Fruit fly (Drosophila melanogaster) whole organism: ENCODE results near the gene CG17159.

ENCODE experiments used
- CG8478 ChIP-seq: fragments of >200 bp; optimal IDR thresholded peaks from 2 replicates; lab custom pipeline; 2018; ENCODE audit warnings: inconsistent platforms
- Dll ChIP-seq: fragments of >200 bp; optimal IDR thresholded peaks from 2 replicates; lab custom pipeline; 2017
- EcR ChIP-seq, 2 experiments: fragments of >200 bp; optimal IDR thresholded peaks; 2 replicates each; lab custom pipeline; 2017; ENCODE audit warnings: missing biosample characterization in 2 of 2, missing genetic modification characterization in 2 of 2, missing genetic modification reagents in 2 of 2
- pan ChIP-seq: fragments of >200 bp; optimal IDR thresholded peaks from 2 replicates; lab custom pipeline; 2017
- psq ChIP-seq: fragments of >200 bp; optimal IDR thresholded peaks from 2 replicates; lab custom pipeline; 2017
- usp ChIP-seq: fragments of >200 bp; optimal IDR thresholded peaks from 2 replicates; lab custom pipeline; 2017; ENCODE audit warnings: missing biosample characterization, missing genetic modification characterization, mixed read lengths

The CG17159 gene

DNA sequence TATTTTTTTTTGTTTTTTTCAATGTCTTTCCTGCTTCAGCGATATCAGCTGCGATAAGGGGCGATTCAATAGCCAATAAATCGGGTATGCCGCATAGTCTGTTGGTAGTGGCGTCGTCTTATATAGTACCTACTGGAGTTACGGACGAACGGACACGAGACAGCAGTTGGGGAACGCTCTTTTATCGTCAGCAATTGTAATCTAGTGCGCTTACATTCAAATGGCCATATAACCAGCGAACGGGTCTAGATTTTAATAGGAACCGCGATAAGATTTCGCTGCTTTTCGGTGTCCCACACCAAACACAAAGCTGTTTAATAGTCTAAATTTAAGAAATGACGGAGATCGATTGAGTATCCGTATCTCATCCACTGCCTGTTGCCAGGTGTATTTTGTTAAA lies 19.0 kb downstream of the CG17159 start:
- TF ChIP-seq usp (GFP tag; lab: Kevin White, UChicago) (no peak), EcR (GFP tag; optimal IDR thresholded peaks at IDR 0.05; lab: Kevin White, UChicago) (no peak), psq (lab: Kevin White, UChicago) (no peak), pan (lab: Kevin White, UChicago) (no peak), Dll (no peak), CG8478 (lab: Kevin White, UChicago) (no peak)

DNA sequence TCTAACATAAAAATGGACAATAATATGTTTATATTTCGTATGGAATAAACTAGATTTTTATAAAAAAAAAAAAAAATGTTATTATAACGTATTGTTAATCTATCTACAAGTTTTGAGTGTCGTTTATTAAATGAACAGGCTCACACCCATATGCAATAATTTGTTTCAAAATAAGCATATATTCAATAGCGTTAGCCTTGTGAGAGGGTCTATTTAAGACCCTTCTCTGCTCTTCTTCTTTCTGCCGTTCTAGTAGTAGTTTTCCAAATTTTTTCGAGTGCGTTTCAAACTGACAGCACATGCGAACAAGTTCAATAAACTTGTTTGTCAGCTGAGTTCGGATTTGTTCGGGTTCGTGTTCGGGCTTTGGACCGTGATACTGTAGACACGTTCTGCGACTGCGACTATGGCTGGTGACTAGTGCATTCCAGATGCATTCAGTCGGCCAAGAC lies 21.2 kb downstream of the CG17159 start:
- no peak for TF ChIP-seq Dll
- no peak for TF ChIP-seq CG8478 (lab: Kevin White, UChicago)
- no peak for TF ChIP-seq pan (lab: Kevin White, UChicago)
- TF ChIP-seq psq (lab: Kevin White, UChicago), result no peak
- TF ChIP-seq usp (GFP tag; lab: Kevin White, UChicago), result no peak
- TF ChIP-seq EcR (GFP tag; optimal IDR thresholded peaks at IDR 0.05; lab: Kevin White, UChicago), result peak in 1 of 2 experiments; percentile 53

DNA sequence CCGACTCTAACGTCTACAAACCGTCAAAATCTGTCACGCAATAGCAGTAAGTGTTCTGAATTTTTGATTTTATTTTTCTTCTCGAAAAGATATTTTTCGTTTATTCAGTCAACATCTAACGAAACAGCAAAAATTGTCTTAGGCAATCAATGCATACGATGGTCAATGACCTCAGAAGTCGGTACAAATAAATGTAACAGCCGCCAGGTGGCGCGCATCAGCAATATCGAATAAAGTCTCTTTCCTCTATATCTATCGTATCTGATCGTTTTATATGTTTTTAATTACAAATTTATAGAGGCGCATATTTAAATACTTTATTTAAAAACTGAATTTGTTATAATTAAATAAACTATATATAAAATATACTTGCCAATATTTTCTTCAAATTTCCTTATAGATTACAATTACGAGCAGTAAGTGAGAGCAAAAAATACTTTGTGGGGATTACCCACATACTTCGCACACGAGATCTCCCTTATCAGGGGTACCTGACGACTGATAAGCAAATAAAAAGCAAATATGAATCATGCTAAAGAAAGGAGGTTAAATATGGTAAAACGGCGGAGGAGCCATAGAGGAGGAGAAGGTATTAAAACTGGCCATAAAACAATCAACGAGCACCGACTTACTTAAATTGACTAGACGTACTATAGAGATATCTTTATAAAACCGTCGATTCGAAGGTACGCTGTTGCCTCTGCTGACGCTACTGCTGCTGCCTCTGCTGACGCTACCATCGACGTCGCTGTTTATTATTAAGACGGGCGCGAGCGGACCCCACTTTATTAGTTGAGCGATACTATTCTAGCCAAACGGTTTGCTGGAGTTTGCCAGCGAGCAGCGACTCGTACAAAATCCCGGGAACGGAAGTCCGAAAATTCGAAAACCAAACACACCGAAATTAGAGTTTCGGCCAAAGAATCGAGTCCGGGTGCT lies 24.6 kb downstream of the CG17159 start, which contains the start of gene CG17167:
CG17167 (plus strand) TSS at position 781 of the 939 bp plus-strand sequence.
- TF ChIP-seq Dll (no peak), usp (GFP tag; lab: Kevin White, UChicago) (no peak), CG8478 (lab: Kevin White, UChicago) (no peak), pan (lab: Kevin White, UChicago) (no peak), psq (lab: Kevin White, UChicago) (no peak), EcR (GFP tag; optimal IDR thresholded peaks at IDR 0.05; lab: Kevin White, UChicago) (no peak)

- TF ChIP-seq EcR (GFP tag; optimal IDR thresholded peaks at IDR 0.05; lab: Kevin White, UChicago), result no peak
- no peak for TF ChIP-seq CG8478 (lab: Kevin White, UChicago)
- TF ChIP-seq pan (lab: Kevin White, UChicago), result no peak
Measured at dm6 chrX:23035766-23036165, 56.7 kb downstream of the CG17159 start, which contains the start of gene CG12061. TSS of gene CG12061 (plus strand) at chrX:23036066.
